Worm (Caenorhabditis elegans) whole organism, young adult: Measurements from ENCODE around the gene swd-2.2.

Experiments used
- T26A5.8 ChIP-seq: sonication (generic microtip); optimal IDR thresholded peaks from 2 replicates; lab custom pipeline; 2016; ENCODE audit warnings: missing genetic modification characterization, missing compliant biosample characterization
- akir-1 ChIP-seq: fragments of 200-800 bp; sonication (Bioruptor generic); optimal IDR thresholded peaks from 2 replicates; lab custom pipeline; 2018; ENCODE audit warnings: mild to moderate bottlenecking, missing genetic modification characterization, moderate library complexity, missing compliant biosample characterization
- dpl-1 ChIP-seq: fragments of 150-350 bp; optimal IDR thresholded peaks from 2 replicates; lab custom pipeline; 2014; ENCODE audit warnings: missing biosample characterization, missing genetic modification reagents, missing genetic modification characterization
- efl-1 ChIP-seq: fragments of 150-350 bp; optimal IDR thresholded peaks from 2 replicates; lab custom pipeline; 2014; ENCODE audit warnings: missing biosample characterization, missing genetic modification reagents, missing genetic modification characterization
- lir-1 ChIP-seq: fragments of 200-800 bp; sonication (Bioruptor generic); conservative IDR thresholded peaks from 2 replicates; pipeline ENCODE4 v1.3.6; 2022; ENCODE audit warnings: missing genetic modification reagents, missing genetic modification characterization, missing compliant biosample characterization
- mxl-1 ChIP-seq: sonication (generic microtip); optimal IDR thresholded peaks from 2 replicates; lab custom pipeline; 2016; ENCODE audit warnings: missing genetic modification characterization, missing compliant biosample characterization
- nfya-1 ChIP-seq: sonication (generic microtip); optimal IDR thresholded peaks from 2 replicates; lab custom pipeline; 2017; ENCODE audit warnings: antibody characterized with exemption, missing compliant biosample characterization, missing genetic modification characterization, borderline replicate concordance; ENCODE audit not compliant: insufficient read depth
- snpc-4 ChIP-seq, 5 experiments: fragments of 150-350 bp in 1 of 5; sonication (generic microtip) in 4 of 5; optimal IDR thresholded peaks; 2 replicates each; lab custom pipeline; 2014 to 2018; ENCODE audit warnings: missing genetic modification characterization in 5 of 5, missing biosample characterization in 3 of 5, antibody characterized with exemption in 2 of 5, mild to moderate bottlenecking in 2 of 5, missing compliant biosample characterization in 2 of 5, missing genotype in 2 of 5, moderate library complexity in 2 of 5, missing genetic modification reagents in 1 of 5
- ztf-28 ChIP-seq: fragments of 200-800 bp; sonication (Bioruptor generic); IDR thresholded peaks from 2 replicates; pipeline ENCODE4 v1.3.6; 2022; ENCODE audit warnings: missing genetic modification reagents, missing genetic modification characterization, missing compliant biosample characterization

DNA sequence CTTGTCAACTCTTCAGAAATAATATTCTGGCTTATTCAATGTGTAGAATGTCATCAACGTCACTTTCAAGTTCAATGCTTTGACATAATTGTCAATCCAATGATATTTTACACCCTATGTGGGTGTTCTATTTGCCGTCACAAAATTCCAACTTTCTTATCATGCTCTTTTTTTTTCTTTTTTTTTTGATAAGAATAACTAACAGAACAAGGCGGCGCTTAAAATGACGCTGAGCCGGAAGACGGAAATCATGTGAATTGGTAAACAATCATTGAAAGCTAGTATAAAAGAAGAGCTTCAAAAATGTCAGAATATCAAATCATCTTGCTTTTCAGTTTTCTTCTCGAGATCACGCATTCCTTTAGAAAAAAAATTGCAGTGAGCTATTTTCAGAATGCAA, 47.9 kb upstream of the swd-2.2 start, which contains the start of gene C50F7.5:
- TF ChIP-seq snpc-4 (GFP tag; optimal IDR thresholded peaks at IDR 0.05; lab: Kevin White, UChicago) (no peak), snpc-4 (tag; optimal IDR thresholded peaks at IDR 0.05; lab: Kevin White, UChicago) (no peak), T26A5.8 (tag; lab: Kevin White, UChicago) (no peak), akir-1 (no peak), nfya-1 (tag; lab: Kevin White, UChicago) (no peak), efl-1 (GFP tag; lab: Kevin White, UChicago) (no peak), mxl-1 (tag; lab: Kevin White, UChicago) (no peak), ztf-28 (GFP tag; lab: Robert Waterston, UW) (no peak), lir-1 (GFP tag; lab: Robert Waterston, UW) (no peak), dpl-1 (GFP tag; lab: Kevin White, UChicago) (no peak)
